Worm (Caenorhabditis elegans): ENCODE measurements around the gene R11G1.11.

DNA sequence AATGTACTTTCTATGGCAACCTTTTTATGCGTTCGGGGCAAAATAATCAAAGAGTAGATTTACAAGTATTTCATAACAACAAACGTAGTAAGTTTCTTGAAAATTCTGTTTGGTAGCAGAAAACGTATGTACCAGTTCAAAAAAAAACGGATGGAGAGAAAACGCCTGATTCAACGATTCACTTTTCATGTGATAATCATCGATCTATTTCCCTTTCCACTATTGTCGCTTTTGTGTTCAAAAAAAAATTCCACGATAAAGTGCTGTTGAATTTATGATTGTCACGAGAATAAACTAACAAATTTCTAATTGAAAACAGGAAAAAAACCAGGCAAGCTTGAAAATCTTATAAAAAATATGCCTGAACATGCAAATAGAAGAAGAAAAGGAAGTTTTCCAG is 41.1 kb downstream of the R11G1.11 start:
- TF ChIP-seq lin-13 (tag; optimal IDR thresholded peaks at IDR 0.05) (no peak), nhr-12 (tag; optimal IDR thresholded peaks at IDR 0.05) (no peak), drap-1 (GFP tag; optimal IDR thresholded peaks at IDR 0.05) (no peak), unc-39 (tag; optimal IDR thresholded peaks at IDR 0.05) (no peak), snpc-4 (tag; optimal IDR thresholded peaks at IDR 0.05) (no peak), ces-1 (GFP tag; optimal IDR thresholded peaks at IDR 0.05) (no peak), unc-62 (GFP tag; optimal IDR thresholded peaks at IDR 0.05) (no peak), elt-3 (tag; optimal IDR thresholded peaks at IDR 0.05) (no peak), blmp-1 (tag; optimal IDR thresholded peaks at IDR 0.05) (no peak), elt-1 (tag; optimal IDR thresholded peaks at IDR 0.05; ENCODE audit: borderline replicate concordance, insufficient read depth) (no peak), mep-1 (tag; optimal IDR thresholded peaks at IDR 0.05) (no peak)

All from whole organism, mixed stage, embryonic.